Fruit fly (Drosophila melanogaster) whole organism, embryonic: ENCODE measurements around the gene CG13947.
A peak's percentile ranks its signal among the peaks of the same experiment; 100 is the strongest.

ENCODE experiments used
- CG2712 ChIP-seq: fragments of 200-800 bp; optimal IDR thresholded peaks from 3 replicates; lab custom pipeline; 2019; ENCODE audit warnings: missing biosample characterization, mild to moderate bottlenecking, missing genetic modification characterization, moderate library complexity
- CG4730 ChIP-seq: fragments of 200-800 bp; sonication (Bioruptor generic); IDR thresholded peaks from 2 replicates; pipeline ENCODE4 v1.3.6; 2022; ENCODE audit warnings: missing biosample characterization, missing genetic modification characterization
- CG5245 ChIP-seq: fragments of 200-800 bp; sonication (Bioruptor generic); optimal IDR thresholded peaks from 3 replicates; lab custom pipeline; 2016; ENCODE audit warnings: missing biosample characterization, missing genetic modification characterization
- CG7372 ChIP-seq: fragments of 200-800 bp; sonication (Bioruptor generic); IDR thresholded peaks from 2 replicates; pipeline ENCODE4 v1.3.6; 2022; ENCODE audit warnings: missing biosample characterization, missing genetic modification characterization
- CG7839 ChIP-seq: fragments of 200-800 bp; sonication (Bioruptor generic); optimal IDR thresholded peaks from 3 replicates; lab custom pipeline; 2018; ENCODE audit warnings: missing biosample characterization, mild to moderate bottlenecking, missing genetic modification characterization, moderate library complexity
- Gug ChIP-seq: fragments of 200-800 bp; sonication (Bioruptor generic); IDR thresholded peaks from 4 replicates; pipeline ENCODE4 v1.3.6; 2022; ENCODE audit warnings: missing biosample characterization, missing genetic modification characterization
- Six4 ChIP-seq: fragments of 200-800 bp; sonication (Bioruptor generic); optimal IDR thresholded peaks from 2 replicates; lab custom pipeline; 2016; ENCODE audit warnings: missing biosample characterization, missing genetic modification characterization
- dpn ChIP-seq, 2 experiments: fragments of 200-800 bp; sonication (Bioruptor generic); optimal IDR thresholded peaks; 3 replicates each; lab custom pipeline; 2016; ENCODE audit warnings: missing biosample characterization in 2 of 2, missing genetic modification characterization in 2 of 2
- pb ChIP-seq: fragments of 200-800 bp; sonication (Bioruptor generic); optimal IDR thresholded peaks from 3 replicates; lab custom pipeline; 2016; ENCODE audit warnings: missing biosample characterization, missing genetic modification characterization
- pum ChIP-seq: fragments of 200-800 bp; sonication (Bioruptor generic); optimal IDR thresholded peaks from 2 replicates; lab custom pipeline; 2016; ENCODE audit warnings: missing biosample characterization, missing genetic modification characterization

dm6 chr2L:819315-820032, 40.5 kb downstream of the CG13947 start, which contains the start of the genes PGAP2 and Clp:
- TF ChIP-seq CG2712 (tag; lab: Kevin White, UChicago) (peak; percentile 85), pum (GFP tag; lab: Kevin White, UChicago) (peak; percentile 63), CG4730 (GFP tag; lab: Robert Waterston, UW) (peak; percentile 65), Six4 (GFP tag; lab: Kevin White, UChicago) (peak; percentile 47), Gug (GFP tag; lab: Robert Waterston, UW) (peak; percentile 63; the same call in 3 of the 4 replicates), CG7839 (tag; lab: Kevin White, UChicago) (peak; percentile 81), dpn (GFP tag; optimal IDR thresholded peaks at IDR 0.05; lab: Kevin White, UChicago) (peak; percentile 50 to 77), CG5245 (GFP tag; lab: Kevin White, UChicago) (peak; percentile 42), pb (GFP tag; lab: Kevin White, UChicago) (no peak), CG7372 (peak; percentile 93)
